Fruit fly (Drosophila melanogaster) whole organism: Measurements from ENCODE around the gene rpk.

Source experiments
- Dll ChIP-seq: fragments of >200 bp; optimal IDR thresholded peaks from 2 replicates; lab custom pipeline; 2017
- psq ChIP-seq: fragments of >200 bp; optimal IDR thresholded peaks from 2 replicates; lab custom pipeline; 2017
- usp ChIP-seq: fragments of >200 bp; optimal IDR thresholded peaks from 2 replicates; lab custom pipeline; 2017; ENCODE audit warnings: missing biosample characterization, missing genetic modification characterization, mixed read lengths

dm6 chr3R:4649126-4649811, 3.5 kb downstream of the rpk start, which contains the start of gene Karybeta3:
- TF ChIP-seq usp (no peak), psq (no peak), Dll (lab: Kevin White, UChicago) (no peak)
